Worm (Caenorhabditis elegans) whole organism, L1 larva: ENCODE results near the gene K06B4.4.

ENCODE experiments used
- C16A3.4 ChIP-seq: fragments of 150-350 bp; optimal IDR thresholded peaks from 2 replicates; lab custom pipeline; 2014; ENCODE audit warnings: missing biosample characterization, missing genetic modification characterization
- C34B4.2 ChIP-seq: sonication (generic microtip); optimal IDR thresholded peaks from 2 replicates; lab custom pipeline; 2017; ENCODE audit warnings: mild to moderate bottlenecking, missing genetic modification characterization, missing compliant biosample characterization
- alr-1 ChIP-seq: fragments of 200-800 bp; sonication (Bioruptor generic); optimal IDR thresholded peaks from 2 replicates; lab custom pipeline; 2018; ENCODE audit warnings: borderline replicate concordance, mild to moderate bottlenecking, missing genetic modification characterization, missing compliant biosample characterization
- aly-2 ChIP-seq: fragments of 150-350 bp; optimal IDR thresholded peaks from 2 replicates; lab custom pipeline; 2014; ENCODE audit warnings: missing biosample characterization, missing genetic modification characterization
- blmp-1 ChIP-seq: fragments of 150-350 bp; optimal IDR thresholded peaks from 2 replicates; lab custom pipeline; 2014; ENCODE audit warnings: missing biosample characterization, missing genetic modification characterization
- ceh-82 ChIP-seq, 3 experiments: fragments of 150-350 bp in 1 of 3; sonication (generic microtip) in 2 of 3; optimal IDR thresholded peaks; 2 replicates each; lab custom pipeline; 2014 to 2017; ENCODE audit warnings: missing biosample characterization in 3 of 3, missing genetic modification characterization in 3 of 3
- ces-1 ChIP-seq: fragments of 150-350 bp; optimal IDR thresholded peaks from 2 replicates; lab custom pipeline; 2014; ENCODE audit warnings: missing biosample characterization, missing genetic modification reagents, missing genetic modification characterization
- efl-3 ChIP-seq: fragments of 200-800 bp; sonication (Bioruptor generic); optimal IDR thresholded peaks from 2 replicates; lab custom pipeline; 2018; ENCODE audit warnings: mild to moderate bottlenecking, missing genetic modification characterization, missing compliant biosample characterization
- egl-27 ChIP-seq, 2 experiments: fragments of 150-350 bp in 1 of 2; sonication (generic microtip); optimal IDR thresholded peaks; 3 replicates each; lab custom pipeline; 2017 to 2018; ENCODE audit warnings: missing biosample characterization in 2 of 2, missing genetic modification characterization in 2 of 2, missing genetic modification reagents in 2 of 2
- elt-2 ChIP-seq: sonication (generic microtip); optimal IDR thresholded peaks from 2 replicates; lab custom pipeline; 2016; ENCODE audit warnings: missing genetic modification characterization, mild to moderate bottlenecking, inconsistent platforms, missing compliant biosample characterization, missing genetic modification reagents
- elt-3 ChIP-seq, 6 experiments: fragments of 150-350 bp in 1 of 6; sonication (generic microtip); optimal IDR thresholded peaks; 2 replicates each; lab custom pipeline; 2017 to 2018; ENCODE audit warnings: missing biosample characterization in 6 of 6, missing genetic modification characterization in 6 of 6, inconsistent platforms in 1 of 6
- ets-5 ChIP-seq: fragments of 200-800 bp; sonication (Bioruptor generic); IDR thresholded peaks from 2 replicates; pipeline ENCODE4 v1.3.6; 2022; ENCODE audit warnings: missing genetic modification characterization, missing compliant biosample characterization
- fkh-10 ChIP-seq: sonication (generic microtip); optimal IDR thresholded peaks from 2 replicates; lab custom pipeline; 2017; ENCODE audit warnings: missing biosample characterization, missing genetic modification reagents, missing genetic modification characterization
- grh-1 ChIP-seq: fragments of 200-800 bp; sonication (Bioruptor generic); IDR thresholded peaks from 2 replicates; pipeline ENCODE4 v1.3.6; 2022; ENCODE audit warnings: missing genetic modification reagents, missing genetic modification characterization, missing compliant biosample characterization
- irx-1 ChIP-seq: sonication (generic microtip); optimal IDR thresholded peaks from 2 replicates; lab custom pipeline; 2016; ENCODE audit warnings: missing genetic modification characterization, missing compliant biosample characterization
- jun-1 ChIP-seq: fragments of 150-350 bp; optimal IDR thresholded peaks from 2 replicates; lab custom pipeline; 2014; ENCODE audit warnings: missing biosample characterization, missing genetic modification reagents, missing genetic modification characterization
- lin-13 ChIP-seq: fragments of 150-350 bp; optimal IDR thresholded peaks from 2 replicates; lab custom pipeline; 2014; ENCODE audit warnings: missing biosample characterization, missing genetic modification reagents, missing genetic modification characterization
- lin-14 ChIP-seq: fragments of 200-800 bp; sonication (Bioruptor generic); optimal IDR thresholded peaks from 2 replicates; lab custom pipeline; 2018; ENCODE audit warnings: mild to moderate bottlenecking, missing genetic modification characterization, moderate library complexity, missing compliant biosample characterization
- lin-15B ChIP-seq: fragments of 150-350 bp; sonication (generic microtip); optimal IDR thresholded peaks from 3 replicates; lab custom pipeline; 2014; ENCODE audit warnings: missing biosample characterization, missing genetic modification characterization
- lin-35 ChIP-seq, 2 experiments: fragments of 150-350 bp; optimal IDR thresholded peaks; 2 replicates each; lab custom pipeline; 2014; ENCODE audit warnings: missing biosample characterization in 2 of 2, missing genetic modification characterization in 2 of 2, missing genetic modification reagents in 2 of 2
- mef-2 ChIP-seq: fragments of 150-350 bp; optimal IDR thresholded peaks from 2 replicates; lab custom pipeline; 2014; ENCODE audit warnings: missing biosample characterization, missing genetic modification characterization
- mep-1 ChIP-seq: fragments of 150-350 bp; optimal IDR thresholded peaks from 2 replicates; lab custom pipeline; 2014; ENCODE audit warnings: missing biosample characterization, missing genetic modification characterization
- nhr-19 ChIP-seq: fragments of 200-800 bp; sonication (Bioruptor generic); conservative IDR thresholded peaks from 2 replicates; pipeline ENCODE4 v1.3.6; 2022; ENCODE audit warnings: missing genetic modification characterization, missing compliant biosample characterization
- nhr-28 ChIP-seq: fragments of 150-350 bp; optimal IDR thresholded peaks from 2 replicates; lab custom pipeline; 2014; ENCODE audit warnings: missing biosample characterization, missing genetic modification characterization
- nhr-47 ChIP-seq: sonication (generic microtip); optimal IDR thresholded peaks from 2 replicates; lab custom pipeline; 2016; ENCODE audit warnings: mild to moderate bottlenecking, missing genetic modification characterization, moderate library complexity, missing compliant biosample characterization
- nhr-71 ChIP-seq: sonication (generic microtip); optimal IDR thresholded peaks from 2 replicates; lab custom pipeline; 2016; ENCODE audit warnings: mild to moderate bottlenecking, missing genetic modification characterization, moderate library complexity, missing compliant biosample characterization
- nhr-76 ChIP-seq: sonication (generic microtip); optimal IDR thresholded peaks from 2 replicates; lab custom pipeline; 2017; ENCODE audit warnings: missing biosample characterization, missing genetic modification characterization
- nhr-77 ChIP-seq: fragments of 150-350 bp; optimal IDR thresholded peaks from 2 replicates; lab custom pipeline; 2014; ENCODE audit warnings: missing biosample characterization, missing genetic modification characterization
- nhr-84 ChIP-seq: sonication (generic microtip); optimal IDR thresholded peaks from 2 replicates; lab custom pipeline; 2017; ENCODE audit warnings: missing biosample characterization, missing genetic modification characterization
- pag-3 ChIP-seq: sonication (generic microtip); optimal IDR thresholded peaks from 2 replicates; lab custom pipeline; 2017; ENCODE audit warnings: missing genetic modification characterization, mild to moderate bottlenecking, missing compliant biosample characterization, antibody characterized with exemption, borderline replicate concordance; ENCODE audit not compliant: insufficient read depth
- pax-3 ChIP-seq: fragments of 200-800 bp; sonication (Bioruptor generic); optimal IDR thresholded peaks from 2 replicates; lab custom pipeline; 2018; ENCODE audit warnings: mild to moderate bottlenecking, missing genetic modification characterization, moderate library complexity, missing compliant biosample characterization
- rnt-1 ChIP-seq: sonication (generic microtip); optimal IDR thresholded peaks from 2 replicates; lab custom pipeline; 2016; ENCODE audit warnings: mild to moderate bottlenecking, missing genetic modification characterization, moderate library complexity, missing compliant biosample characterization
- sox-4 ChIP-seq: sonication (generic microtip); optimal IDR thresholded peaks from 2 replicates; lab custom pipeline; 2016; ENCODE audit warnings: missing genetic modification characterization, missing compliant biosample characterization
- sptf-1 ChIP-seq: fragments of 150-350 bp; optimal IDR thresholded peaks from 2 replicates; lab custom pipeline; 2014; ENCODE audit warnings: missing biosample characterization, missing genetic modification characterization
- tlp-1 ChIP-seq: fragments of 150-350 bp; optimal IDR thresholded peaks from 2 replicates; lab custom pipeline; 2014; ENCODE audit warnings: missing biosample characterization, missing genetic modification characterization
- unc-30 ChIP-seq: sonication (generic microtip); optimal IDR thresholded peaks from 2 replicates; lab custom pipeline; 2017; ENCODE audit warnings: missing biosample characterization, missing genetic modification characterization
- vab-15 ChIP-seq: sonication (generic microtip); optimal IDR thresholded peaks from 2 replicates; lab custom pipeline; 2017; ENCODE audit warnings: missing genotype, mild to moderate bottlenecking, missing genetic modification characterization, missing compliant biosample characterization
- xbp-1 ChIP-seq: sonication (generic microtip); optimal IDR thresholded peaks from 2 replicates; lab custom pipeline; 2016; ENCODE audit warnings: missing genetic modification characterization, missing compliant biosample characterization
- zag-1 ChIP-seq: fragments of 150-350 bp; optimal IDR thresholded peaks from 2 replicates; lab custom pipeline; 2014; ENCODE audit warnings: missing biosample characterization, missing genetic modification characterization
- zip-4 ChIP-seq: fragments of 200-800 bp; sonication (Bioruptor generic); optimal IDR thresholded peaks from 2 replicates; lab custom pipeline; 2018; ENCODE audit warnings: mild to moderate bottlenecking, missing genetic modification characterization, moderate library complexity, missing compliant biosample characterization
- ztf-11 ChIP-seq, 2 experiments: sonication (generic microtip); optimal IDR thresholded peaks; 2 replicates each; lab custom pipeline; 2016 to 2017; ENCODE audit warnings: missing genetic modification characterization in 2 of 2, missing biosample characterization in 1 of 2, missing compliant biosample characterization in 1 of 2
- ztf-4 ChIP-seq: fragments of 150-350 bp; optimal IDR thresholded peaks from 2 replicates; lab custom pipeline; 2014; ENCODE audit warnings: missing biosample characterization, missing genetic modification characterization

Gene K06B4.4

ce11 chrV:15710401-15710800 lies 41.4 kb downstream of the K06B4.4 start, which contains the start of gene Y6E2A.1:
Y6E2A.1 (minus strand) TSS chrV:15710501.
- TF ChIP-seq zip-4 (GFP tag; lab: Kevin White, UChicago) (no peak), zag-1 (no peak), nhr-77 (tag; lab: Kevin White, UChicago) (no peak), fkh-10 (no peak), ets-5 (GFP tag; lab: Robert Waterston, UW) (no peak), jun-1 (tag; lab: Kevin White, UChicago) (no peak), mep-1 (tag; lab: Kevin White, UChicago) (no peak), xbp-1 (no peak), nhr-47 (tag; lab: Kevin White, UChicago) (no peak), nhr-84 (no peak), ztf-11 (tag; optimal IDR thresholded peaks at IDR 0.05; lab: Kevin White, UChicago) (no peak), C34B4.2 (no peak), sox-4 (tag; lab: Kevin White, UChicago) (no peak), irx-1 (tag; lab: Kevin White, UChicago) (no peak), aly-2 (tag; lab: Kevin White, UChicago) (no peak)

DNA sequence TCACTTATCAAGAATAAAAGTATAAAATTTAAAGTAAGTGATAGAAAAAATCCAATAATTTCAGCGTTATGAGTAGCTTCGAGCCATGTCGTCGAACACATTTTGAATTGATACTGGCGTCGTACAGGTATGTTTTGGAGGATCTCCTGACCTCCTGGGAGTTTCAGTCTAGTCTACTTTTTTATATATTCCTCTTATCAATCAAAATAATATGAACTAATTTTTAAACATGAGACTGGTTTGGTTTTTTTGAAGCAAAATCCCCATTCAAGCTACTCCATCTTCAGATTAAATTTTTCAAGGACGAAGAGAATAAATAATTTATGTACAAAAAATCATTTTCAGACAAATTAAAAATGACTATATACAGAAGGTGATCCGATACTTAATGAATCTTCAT lies 42.9 kb downstream of the K06B4.4 start, which contains the start of gene str-101:
TSS of gene str-101 (minus strand) at position 101 of the 400 bp plus-strand sequence.
- TF ChIP-seq C16A3.4 (no peak), lin-13 (GFP tag; lab: Kevin White, UChicago) (no peak)

DNA sequence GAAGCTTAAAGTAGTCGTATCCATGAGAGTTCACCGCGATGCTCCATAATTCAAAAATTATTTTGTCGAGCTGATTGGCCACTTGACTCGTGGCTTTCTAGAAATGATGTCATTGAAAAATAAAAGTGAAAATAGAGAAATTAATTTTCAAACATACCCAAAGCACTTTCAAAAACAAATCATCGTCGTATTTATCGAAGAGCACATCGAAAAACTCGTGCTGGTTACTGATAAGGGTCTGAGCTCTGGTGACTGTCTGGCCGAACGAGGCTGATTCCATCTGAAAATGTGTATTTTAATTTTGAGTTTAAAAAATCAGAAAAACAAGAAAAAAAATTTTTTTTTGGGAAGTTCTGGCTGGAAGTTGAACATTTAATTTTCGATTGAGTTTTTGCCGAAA lies 43.4 kb downstream of the K06B4.4 start:
- TF ChIP-seq ceh-82 (tag; optimal IDR thresholded peaks at IDR 0.05; lab: Kevin White, UChicago): no peak
- TF ChIP-seq nhr-76: no peak
- peak; percentile 50 for TF ChIP-seq elt-2 (tag; lab: Kevin White, UChicago)
- no peak for TF ChIP-seq elt-3 (tag; optimal IDR thresholded peaks at IDR 0.05; lab: Kevin White, UChicago)
- no peak for TF ChIP-seq grh-1 (GFP tag; lab: Robert Waterston, UW)
- no peak for TF ChIP-seq sox-4 (tag; lab: Kevin White, UChicago)

- no peak for TF ChIP-seq ztf-4 (tag; lab: Kevin White, UChicago)
- no peak for TF ChIP-seq elt-2 (tag; lab: Kevin White, UChicago)
- no peak for TF ChIP-seq efl-3 (GFP tag; lab: Kevin White, UChicago)
- no peak for TF ChIP-seq nhr-76
- TF ChIP-seq lin-35 (GFP tag; optimal IDR thresholded peaks at IDR 0.05; lab: Kevin White, UChicago): no peak
- no peak for TF ChIP-seq C16A3.4
- no peak for TF ChIP-seq nhr-71 (tag; lab: Kevin White, UChicago)
- TF ChIP-seq ceh-82 (tag; optimal IDR thresholded peaks at IDR 0.05; lab: Kevin White, UChicago): no peak
- TF ChIP-seq lin-15B: no peak
- TF ChIP-seq ces-1 (GFP tag; lab: Kevin White, UChicago): no peak
- no peak for TF ChIP-seq zag-1
- TF ChIP-seq vab-15 (tag; lab: Kevin White, UChicago): no peak
- no peak for TF ChIP-seq rnt-1 (tag; lab: Kevin White, UChicago)
- TF ChIP-seq lin-14: no peak
- no peak for TF ChIP-seq pax-3
- no peak for TF ChIP-seq tlp-1 (tag; lab: Kevin White, UChicago)
- TF ChIP-seq pag-3 (tag; lab: Kevin White, UChicago): no peak
Observed at ce11 chrV:15715636-15716035, 46.7 kb downstream of the K06B4.4 start.

DNA sequence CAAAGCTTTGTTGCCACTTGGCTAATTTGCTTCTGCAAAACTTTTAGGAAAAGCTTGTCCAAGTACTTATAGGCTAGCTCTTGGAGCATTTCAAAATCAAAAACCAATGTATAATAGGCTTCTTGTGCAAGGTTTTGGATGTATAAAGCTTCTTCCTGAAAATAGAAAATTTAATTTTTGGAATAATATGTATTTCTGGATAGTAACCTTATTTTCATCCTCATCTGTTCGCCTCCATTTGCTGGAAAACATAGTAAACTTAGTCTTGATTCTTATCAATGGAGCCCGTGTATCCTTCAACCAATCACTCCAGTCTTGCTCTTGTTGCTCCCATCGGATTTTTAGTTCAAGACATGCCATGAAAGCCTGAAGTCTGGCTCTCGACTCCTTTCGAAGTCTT lies 47.7 kb downstream of the K06B4.4 start, which contains the start of gene Y6E2A.4:
TSS of gene Y6E2A.4 (minus strand) at position 101 of the 400 bp plus-strand sequence.
- TF ChIP-seq nhr-28 (tag; lab: Kevin White, UChicago): no peak
- no peak for TF ChIP-seq mef-2
- TF ChIP-seq nhr-47 (tag; lab: Kevin White, UChicago): no peak
- no peak for TF ChIP-seq unc-30 (tag; lab: Kevin White, UChicago)
- no peak for TF ChIP-seq blmp-1
- TF ChIP-seq egl-27 (tag; optimal IDR thresholded peaks at IDR 0.05; lab: Kevin White, UChicago): no peak
- TF ChIP-seq C34B4.2: no peak
- TF ChIP-seq nhr-71 (tag; lab: Kevin White, UChicago): no peak
- no peak for TF ChIP-seq sox-4 (tag; lab: Kevin White, UChicago)
- TF ChIP-seq zag-1: no peak
- no peak for TF ChIP-seq nhr-19 (GFP tag; lab: Robert Waterston, UW)
- TF ChIP-seq sptf-1: no peak
- TF ChIP-seq tlp-1 (tag; lab: Kevin White, UChicago): no peak
- no peak for TF ChIP-seq alr-1 (tag; lab: Kevin White, UChicago)
